Fruit fly (Drosophila melanogaster) whole organism, embryonic: ENCODE data around the gene eIF1.

Experiments
- Adf1 ChIP-seq: fragments of 200-800 bp; sonication (Bioruptor generic); IDR thresholded peaks from 2 replicates; pipeline ENCODE4 v1.3.6; 2022; ENCODE audit warnings: missing biosample characterization, missing genetic modification characterization
- Bdp1 ChIP-seq: fragments of 200-800 bp; sonication (Bioruptor generic); optimal IDR thresholded peaks from 3 replicates; lab custom pipeline; 2016; ENCODE audit warnings: missing biosample characterization, missing genetic modification characterization
- CG10147 ChIP-seq: fragments of 200-800 bp; sonication (Bioruptor generic); optimal IDR thresholded peaks from 2 replicates; lab custom pipeline; 2019; ENCODE audit warnings: missing biosample characterization, mild to moderate bottlenecking, missing genetic modification characterization, moderate library complexity
- CG10959 ChIP-seq: fragments of 200-800 bp; sonication (Bioruptor generic); IDR thresholded peaks from 2 replicates; pipeline ENCODE4 v1.3.6; 2022; ENCODE audit warnings: missing biosample characterization, missing genetic modification characterization
- CG10979 ChIP-seq: fragments of 200-800 bp; sonication (Bioruptor generic); optimal IDR thresholded peaks from 2 replicates; lab custom pipeline; 2018; ENCODE audit warnings: missing biosample characterization, mild to moderate bottlenecking, missing genetic modification characterization, moderate library complexity
- CG11085 ChIP-seq: fragments of 200-800 bp; sonication (Bioruptor generic); IDR thresholded peaks from 2 replicates; pipeline ENCODE4 v1.3.6; 2022; ENCODE audit warnings: missing biosample characterization, missing genetic modification characterization
- CG11456 ChIP-seq: fragments of 200-800 bp; sonication (Bioruptor generic); IDR thresholded peaks from 3 replicates; pipeline ENCODE4 v1.3.6; 2022; ENCODE audit warnings: missing biosample characterization, missing genetic modification characterization
- CG11696 ChIP-seq: fragments of 200-800 bp; sonication (Bioruptor generic); IDR thresholded peaks from 2 replicates; pipeline ENCODE4 v1.3.6; 2022; ENCODE audit warnings: missing biosample characterization, missing genetic modification characterization
- CG1832 ChIP-seq: fragments of 200-800 bp; sonication (Bioruptor generic); optimal IDR thresholded peaks from 2 replicates; lab custom pipeline; 2017; ENCODE audit warnings: missing biosample characterization, mild to moderate bottlenecking, missing genetic modification characterization, inconsistent platforms
- CG30431 ChIP-seq: fragments of 200-800 bp; sonication (Bioruptor generic); optimal IDR thresholded peaks from 2 replicates; lab custom pipeline; 2017; ENCODE audit warnings: missing biosample characterization, missing genetic modification characterization
- CG3163 ChIP-seq: fragments of 200-800 bp; sonication (Bioruptor generic); optimal IDR thresholded peaks from 3 replicates; lab custom pipeline; 2016; ENCODE audit warnings: missing biosample characterization, missing genetic modification characterization
- CG33557 ChIP-seq: fragments of 200-800 bp; sonication (Bioruptor generic); optimal IDR thresholded peaks from 2 replicates; lab custom pipeline; 2019; ENCODE audit warnings: missing biosample characterization, mild to moderate bottlenecking, missing genetic modification characterization, moderate library complexity
- CG5245 ChIP-seq: fragments of 200-800 bp; sonication (Bioruptor generic); optimal IDR thresholded peaks from 3 replicates; lab custom pipeline; 2016; ENCODE audit warnings: missing biosample characterization, missing genetic modification characterization
- CG7556 ChIP-seq: fragments of 200-800 bp; sonication (Bioruptor generic); optimal IDR thresholded peaks from 2 replicates; lab custom pipeline; 2017; ENCODE audit warnings: missing biosample characterization, mild to moderate bottlenecking, missing genetic modification characterization
- CG7745 ChIP-seq: fragments of 200-800 bp; sonication (Bioruptor generic); optimal IDR thresholded peaks from 2 replicates; lab custom pipeline; 2018; ENCODE audit warnings: missing biosample characterization, mild to moderate bottlenecking, missing genetic modification characterization, moderate library complexity
- CG7928 ChIP-seq: fragments of 200-800 bp; sonication (Bioruptor generic); optimal IDR thresholded peaks from 2 replicates; lab custom pipeline; 2017; ENCODE audit warnings: missing biosample characterization, mild to moderate bottlenecking, missing genetic modification characterization
- CG8281 ChIP-seq: fragments of 200-800 bp; sonication (Bioruptor generic); optimal IDR thresholded peaks from 2 replicates; lab custom pipeline; 2018; ENCODE audit warnings: missing biosample characterization, mild to moderate bottlenecking, missing genetic modification characterization, moderate library complexity
- CG9437 ChIP-seq: fragments of 200-800 bp; sonication (Bioruptor generic); optimal IDR thresholded peaks from 2 replicates; lab custom pipeline; 2018; ENCODE audit warnings: missing biosample characterization, mild to moderate bottlenecking, missing genetic modification characterization
- E2f1 ChIP-seq: fragments of 200-800 bp; sonication (Bioruptor generic); IDR thresholded peaks from 2 replicates; pipeline ENCODE4 v1.3.6; 2022; ENCODE audit warnings: missing biosample characterization, missing genetic modification characterization
- H2.0 ChIP-seq: fragments of 200-800 bp; sonication (Bioruptor generic); IDR thresholded peaks from 2 replicates; pipeline ENCODE4 v1.3.6; 2022; ENCODE audit warnings: missing biosample characterization, missing genetic modification characterization
- Mad ChIP-seq: fragments of 200-800 bp; sonication (Bioruptor generic); optimal IDR thresholded peaks from 2 replicates; lab custom pipeline; 2016; ENCODE audit warnings: missing biosample characterization, missing genetic modification characterization
- Myb ChIP-seq: fragments of 200-800 bp; sonication (Bioruptor generic); optimal IDR thresholded peaks from 2 replicates; lab custom pipeline; 2016; ENCODE audit warnings: missing biosample characterization, missing genetic modification characterization
- Nf-YC ChIP-seq: fragments of 200-800 bp; optimal IDR thresholded peaks from 3 replicates; lab custom pipeline; 2019; ENCODE audit warnings: missing biosample characterization, mild to moderate bottlenecking, missing genetic modification characterization, moderate library complexity
- Oli ChIP-seq: fragments of 200-800 bp; sonication (Bioruptor generic); optimal IDR thresholded peaks from 2 replicates; lab custom pipeline; 2018; ENCODE audit warnings: missing biosample characterization, mild to moderate bottlenecking, missing genetic modification characterization, moderate library complexity
- Sox100B ChIP-seq: fragments of 200-800 bp; sonication (Bioruptor generic); optimal IDR thresholded peaks from 3 replicates; lab custom pipeline; 2018; ENCODE audit warnings: missing biosample characterization, mild to moderate bottlenecking, missing genetic modification characterization
- Ssrp ChIP-seq: fragments of 200-800 bp; sonication (Bioruptor generic); optimal IDR thresholded peaks from 2 replicates; lab custom pipeline; 2018; ENCODE audit warnings: missing biosample characterization, mild to moderate bottlenecking, missing genetic modification characterization, moderate library complexity
- Taf1 ChIP-seq: fragments of 200-800 bp; sonication (Bioruptor generic); IDR thresholded peaks from 2 replicates; pipeline ENCODE4 v1.3.6; 2022; ENCODE audit warnings: missing biosample characterization, missing genetic modification characterization
- Xrp1 ChIP-seq: fragments of 200-800 bp; sonication (Bioruptor generic); IDR thresholded peaks from 2 replicates; pipeline ENCODE4 v1.3.6; 2022; ENCODE audit warnings: missing biosample characterization, missing genetic modification characterization
- ase ChIP-seq: fragments of 200-800 bp; sonication (Bioruptor generic); IDR thresholded peaks from 3 replicates; pipeline ENCODE4 v1.3.6; 2022; ENCODE audit warnings: missing biosample characterization, missing genetic modification characterization
- croc ChIP-seq: fragments of 200-800 bp; sonication (Bioruptor generic); conservative IDR thresholded peaks from 3 replicates; pipeline ENCODE4 v1.3.6; 2022; ENCODE audit warnings: missing biosample characterization, missing genetic modification characterization
- fd64A ChIP-seq: fragments of 200-800 bp; sonication (Bioruptor generic); optimal IDR thresholded peaks from 3 replicates; lab custom pipeline; 2018; ENCODE audit warnings: missing biosample characterization, mild to moderate bottlenecking, missing genetic modification characterization
- gcm2 ChIP-seq: fragments of 200-800 bp; sonication (Bioruptor generic); optimal IDR thresholded peaks from 2 replicates; lab custom pipeline; 2016; ENCODE audit warnings: missing biosample characterization, missing genetic modification characterization
- grau ChIP-seq: fragments of 200-800 bp; optimal IDR thresholded peaks from 3 replicates; lab custom pipeline; 2019; ENCODE audit warnings: missing biosample characterization, mild to moderate bottlenecking, missing genetic modification characterization, moderate library complexity
- gro ChIP-seq: fragments of 200-800 bp; sonication (Bioruptor generic); optimal IDR thresholded peaks from 2 replicates; lab custom pipeline; 2016; ENCODE audit warnings: missing biosample characterization, missing genetic modification characterization
- gsb-n ChIP-seq: fragments of 200-800 bp; sonication (Bioruptor generic); optimal IDR thresholded peaks from 3 replicates; lab custom pipeline; 2018; ENCODE audit warnings: missing biosample characterization, mild to moderate bottlenecking, missing genetic modification characterization
- nerfin-2 ChIP-seq: fragments of 200-800 bp; sonication (Bioruptor generic); IDR thresholded peaks from 2 replicates; pipeline ENCODE4 v1.3.6; 2022; ENCODE audit warnings: missing biosample characterization, missing genetic modification characterization; ENCODE audit not compliant: partially characterized antibody
- nmo ChIP-seq: fragments of 200-800 bp; sonication (Bioruptor generic); optimal IDR thresholded peaks from 2 replicates; lab custom pipeline; 2018; ENCODE audit warnings: missing biosample characterization, mild to moderate bottlenecking, missing genetic modification characterization, moderate library complexity
- org-1 ChIP-seq: fragments of 200-800 bp; sonication (Bioruptor generic); optimal IDR thresholded peaks from 2 replicates; lab custom pipeline; 2017; ENCODE audit warnings: missing biosample characterization, missing genetic modification characterization
- pum ChIP-seq: fragments of 200-800 bp; sonication (Bioruptor generic); optimal IDR thresholded peaks from 2 replicates; lab custom pipeline; 2016; ENCODE audit warnings: missing biosample characterization, missing genetic modification characterization
- ranshi ChIP-seq: fragments of 200-800 bp; sonication (Bioruptor generic); IDR thresholded peaks from 2 replicates; pipeline ENCODE4 v1.3.6; 2022; ENCODE audit warnings: missing biosample characterization, missing genetic modification characterization
- rib ChIP-seq: fragments of 200-800 bp; sonication (Bioruptor generic); IDR thresholded peaks from 2 replicates; pipeline ENCODE4 v1.3.6; 2022; ENCODE audit warnings: missing biosample characterization, missing genetic modification characterization
- ro ChIP-seq: fragments of 200-800 bp; sonication (Bioruptor generic); IDR thresholded peaks from 2 replicates; pipeline ENCODE4 v1.3.6; 2022; ENCODE audit warnings: missing biosample characterization, missing genetic modification characterization
- shn ChIP-seq: fragments of 200-800 bp; sonication (Bioruptor generic); optimal IDR thresholded peaks from 3 replicates; lab custom pipeline; 2016; ENCODE audit warnings: missing biosample characterization, missing genetic modification characterization
- sima ChIP-seq: fragments of 200-800 bp; sonication (Bioruptor generic); optimal IDR thresholded peaks from 2 replicates; lab custom pipeline; 2016; ENCODE audit warnings: missing biosample characterization, missing genetic modification characterization
- slbo ChIP-seq: fragments of 200-800 bp; sonication (Bioruptor generic); IDR thresholded peaks from 2 replicates; pipeline ENCODE4 v1.3.6; 2022; ENCODE audit warnings: missing biosample characterization, missing genetic modification characterization
- sna ChIP-seq: fragments of 200-800 bp; sonication (Bioruptor generic); IDR thresholded peaks from 2 replicates; pipeline ENCODE4 v1.3.6; 2022; ENCODE audit warnings: missing biosample characterization, missing genetic modification characterization; ENCODE audit not compliant: partially characterized antibody
- sob ChIP-seq: fragments of 200-800 bp; sonication (Bioruptor generic); IDR thresholded peaks from 2 replicates; pipeline ENCODE4 v1.3.6; 2022; ENCODE audit warnings: missing biosample characterization, missing genetic modification characterization
- tll ChIP-seq, 2 experiments: fragments of 200-800 bp in 1 of 2; fragments of >200 bp in 1 of 2; sonication (Bioruptor generic) in 1 of 2; optimal IDR thresholded peaks; 2 replicates each; lab custom pipeline; 2017 to 2019; ENCODE audit warnings: missing biosample characterization in 2 of 2, missing genetic modification characterization in 2 of 2, mild to moderate bottlenecking in 1 of 2, moderate library complexity in 1 of 2
- trh ChIP-seq: fragments of 200-800 bp; sonication (Bioruptor generic); optimal IDR thresholded peaks from 2 replicates; lab custom pipeline; 2016; ENCODE audit warnings: missing biosample characterization, missing genetic modification characterization
- wdn ChIP-seq: fragments of 200-800 bp; sonication (Bioruptor generic); IDR thresholded peaks from 2 replicates; pipeline ENCODE4 v1.3.6; 2022; ENCODE audit warnings: missing biosample characterization, missing genetic modification characterization

eIF1 gene

DNA sequence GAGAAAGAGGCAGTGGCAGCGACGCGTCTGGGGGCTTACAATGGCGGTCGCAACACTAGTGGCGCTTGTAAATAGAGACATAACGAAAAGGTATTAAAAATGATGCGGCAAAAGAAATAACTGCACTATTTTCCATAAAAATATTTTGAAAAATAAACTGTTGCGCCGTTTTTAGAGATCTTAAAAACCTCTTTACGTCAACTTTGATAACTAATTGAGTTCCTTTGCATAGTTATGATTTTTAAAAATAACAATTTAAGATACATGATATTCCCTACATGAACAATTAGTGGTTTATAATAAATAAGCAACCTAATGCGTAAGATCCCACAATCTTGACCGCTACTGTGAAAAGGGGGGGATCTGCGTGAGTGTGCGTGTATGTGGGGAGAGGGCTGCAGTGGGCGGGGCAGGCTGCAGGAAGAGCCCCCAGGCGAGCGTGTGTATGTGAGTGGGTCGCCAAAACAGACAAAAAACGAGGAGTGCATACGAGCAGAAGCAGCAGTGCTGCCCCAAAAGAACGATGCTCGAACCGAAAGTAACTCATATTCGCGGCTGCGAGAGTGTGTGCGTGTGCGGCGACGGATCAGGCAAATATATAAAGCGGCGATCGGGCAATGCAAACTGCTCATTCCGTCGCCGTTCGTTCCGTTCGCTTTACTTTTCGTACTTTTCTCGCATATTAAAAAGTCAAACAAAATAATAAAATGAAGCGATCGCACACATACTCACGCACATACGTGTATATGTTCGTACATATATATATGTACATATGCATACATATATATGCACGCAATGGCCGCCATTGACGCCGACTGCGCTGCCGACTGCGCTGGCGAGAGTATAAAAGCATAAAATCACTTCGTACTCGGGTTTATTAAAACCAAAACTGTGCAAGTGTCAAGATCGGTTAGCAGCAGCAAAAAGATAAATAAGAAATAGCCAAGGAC lies 25.8 kb downstream of the eIF1 start (continued):
- TF ChIP-seq gro (no peak), rib (GFP tag; lab: Robert Waterston, UW) (no peak), pum (no peak), CG7928 (GFP tag; lab: Kevin White, UChicago) (no peak), shn (no peak), CG3163 (GFP tag; lab: Kevin White, UChicago) (no peak), Taf1 (GFP tag; lab: Robert Waterston, UW) (no peak), nmo (peak; percentile 74), Sox100B (GFP tag; lab: Kevin White, UChicago) (peak; percentile 68), CG9437 (GFP tag; lab: Kevin White, UChicago) (peak; percentile 49), sna (no peak), CG11696 (GFP tag; lab: Robert Waterston, UW) (peak; percentile 61; the same call in 1 of the 2 replicates), ase (GFP tag; lab: Robert Waterston, UW) (no peak), nerfin-2 (GFP tag; lab: Robert Waterston, UW) (no peak), fd64A (GFP tag; lab: Kevin White, UChicago) (no peak), CG1832 (GFP tag; lab: Kevin White, UChicago) (no peak), Nf-YC (tag; lab: Kevin White, UChicago) (no peak), slbo (GFP tag; lab: Robert Waterston, UW) (peak; percentile 39; the same call in 1 of the 2 replicates), Myb (no peak), CG11456 (GFP tag; lab: Robert Waterston, UW) (no peak), grau (tag; lab: Kevin White, UChicago) (peak; percentile 53), Oli (tag; lab: Kevin White, UChicago) (peak; percentile 58), trh (no peak), H2.0 (GFP tag; lab: Robert Waterston, UW) (no peak), croc (GFP tag; lab: Robert Waterston, UW) (no peak), Bdp1 (GFP tag; lab: Kevin White, UChicago) (no peak), gcm2 (GFP tag; lab: Kevin White, UChicago) (no peak), CG30431 (GFP tag; lab: Kevin White, UChicago) (peak; percentile 41), CG8281 (tag; lab: Kevin White, UChicago) (no peak), gsb-n (tag; lab: Kevin White, UChicago) (no peak), org-1 (GFP tag; lab: Kevin White, UChicago) (no peak), wdn (GFP tag; lab: Robert Waterston, UW) (no peak), ro (GFP tag; lab: Robert Waterston, UW) (no peak), CG10147 (no peak), sima (GFP tag; lab: Kevin White, UChicago) (no peak), tll (GFP tag; optimal IDR thresholded peaks at IDR 0.05; lab: Kevin White, UChicago) (no peak), ranshi (GFP tag; lab: Robert Waterston, UW) (no peak), Adf1 (GFP tag; lab: Robert Waterston, UW) (peak; percentile 22), CG7556 (GFP tag; lab: Kevin White, UChicago) (peak; percentile 19), E2f1 (GFP tag; lab: Robert Waterston, UW) (no peak), CG10979 (tag; lab: Kevin White, UChicago) (peak; percentile 53), CG7745 (no peak), Xrp1 (GFP tag; lab: Robert Waterston, UW) (no peak), Mad (GFP tag; lab: Kevin White, UChicago) (no peak), CG10959 (GFP tag; lab: Robert Waterston, UW) (no peak), CG5245 (GFP tag; lab: Kevin White, UChicago) (peak; percentile 9), CG33557 (GFP tag; lab: Kevin White, UChicago) (no peak), sob (no peak), CG11085 (GFP tag; lab: Robert Waterston, UW) (no peak), Ssrp (peak; percentile 67)
